Worm (Caenorhabditis elegans) whole organism, mixed stage, embryonic: ENCODE measurements around the gene crn-4.

Experiments used
- ham-2 ChIP-seq: fragments of 200-800 bp; sonication (Bioruptor generic); optimal IDR thresholded peaks from 2 replicates; lab custom pipeline; 2018; ENCODE audit warnings: mild to moderate bottlenecking, missing genetic modification characterization, missing compliant biosample characterization
- mep-1 ChIP-seq: fragments of 150-350 bp; optimal IDR thresholded peaks from 2 replicates; lab custom pipeline; 2017; ENCODE audit warnings: missing biosample characterization, missing genetic modification reagents, missing genetic modification characterization, inconsistent platforms
- nhr-12 ChIP-seq: fragments of 150-350 bp; optimal IDR thresholded peaks from 2 replicates; lab custom pipeline; 2014; ENCODE audit warnings: missing biosample characterization, missing genetic modification characterization
- sem-2 ChIP-seq: fragments of 200-800 bp; sonication (Bioruptor generic); optimal IDR thresholded peaks from 2 replicates; lab custom pipeline; 2018; ENCODE audit warnings: mild to moderate bottlenecking, missing genetic modification characterization, missing compliant biosample characterization
- tbx-8 ChIP-seq: fragments of 200-800 bp; sonication (Bioruptor generic); optimal IDR thresholded peaks from 2 replicates; lab custom pipeline; 2018; ENCODE audit warnings: mild to moderate bottlenecking, missing genetic modification characterization, moderate library complexity, missing compliant biosample characterization

ce11 chrX:2294198-2294800 lies 36.4 kb upstream of the crn-4 start, which contains the start of gene T10H10.2:
- TF ChIP-seq tbx-8 (GFP tag; lab: Kevin White, UChicago) (no peak), nhr-12 (tag; lab: Kevin White, UChicago) (no peak), sem-2 (GFP tag; lab: Kevin White, UChicago) (no peak), ham-2 (GFP tag; lab: Kevin White, UChicago) (no peak), mep-1 (no peak)
